Worm (Caenorhabditis elegans): ENCODE data around the gene atg-4.2.

Gene atg-4.2

ce11 chrIV:11695634-11696033 is 27.8 kb downstream of the atg-4.2 start:
- no peak for TF ChIP-seq ces-1 (GFP tag; optimal IDR thresholded peaks at IDR 0.05)
- TF ChIP-seq nhr-76 (tag; optimal IDR thresholded peaks at IDR 0.05): no peak
- no peak for TF ChIP-seq blmp-1 (tag; optimal IDR thresholded peaks at IDR 0.05)
- TF ChIP-seq nhr-2 (tag; optimal IDR thresholded peaks at IDR 0.05): no peak
- TF ChIP-seq mep-1 (tag; optimal IDR thresholded peaks at IDR 0.05): no peak

DNA sequence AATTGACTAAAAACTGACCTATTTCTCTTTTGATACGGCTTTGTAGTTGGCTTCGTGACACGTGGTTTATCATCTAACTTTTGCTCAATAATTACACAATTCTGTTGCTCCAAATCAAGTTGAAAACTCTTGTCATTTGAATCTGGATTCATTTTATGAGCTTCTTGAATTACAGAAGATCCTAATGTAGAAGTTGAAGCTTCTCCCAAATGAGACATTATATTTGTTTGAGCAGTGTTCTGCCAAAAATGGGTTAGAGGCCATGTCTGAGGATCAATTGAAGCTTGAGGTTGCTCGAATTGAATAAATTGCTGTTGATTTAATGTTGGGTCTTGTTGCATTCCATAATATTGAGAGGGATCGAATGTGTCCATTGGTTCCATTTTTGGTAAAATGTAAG is 29.7 kb downstream of the atg-4.2 start:
- TF ChIP-seq blmp-1 (tag; optimal IDR thresholded peaks at IDR 0.05) (peak; percentile 18), pha-4 (tag; optimal IDR thresholded peaks at IDR 0.05) (no peak)

DNA sequence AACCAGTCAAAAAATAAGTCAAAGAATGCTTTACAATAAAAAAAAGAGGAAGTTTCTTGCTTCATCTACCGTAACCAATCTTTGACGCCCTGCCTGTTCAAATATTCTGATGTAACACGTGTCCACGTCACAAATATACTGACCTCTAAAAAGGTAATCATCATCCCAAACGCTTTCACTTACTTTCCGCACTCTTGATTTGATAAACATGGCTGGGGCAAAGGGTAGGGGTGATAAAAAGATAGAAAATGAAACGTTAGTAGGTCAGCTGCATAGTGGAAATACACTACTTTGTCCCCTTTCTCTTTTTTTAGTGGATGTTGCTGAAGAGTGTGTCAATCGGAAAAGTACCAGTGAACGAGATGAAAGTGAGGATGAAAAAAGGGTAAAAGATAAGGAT is 32.3 kb downstream of the atg-4.2 start:
- TF ChIP-seq elt-3 (tag; optimal IDR thresholded peaks at IDR 0.05): no peak
- peak; percentile 83 for TF ChIP-seq blmp-1 (tag; optimal IDR thresholded peaks at IDR 0.05)

ce11 chrIV:11700752-11701151 is 32.9 kb downstream of the atg-4.2 start, which contains the start of gene dpy-20:
Gene dpy-20, minus strand, starts transcription at chrIV:11700852.
- TF ChIP-seq nhr-76 (tag; optimal IDR thresholded peaks at IDR 0.05) (no peak), zip-8 (tag; optimal IDR thresholded peaks at IDR 0.05) (no peak), lin-32 (GFP tag; optimal IDR thresholded peaks at IDR 0.05) (no peak), cnd-1 (tag; optimal IDR thresholded peaks at IDR 0.05) (no peak), lin-13 (tag; optimal IDR thresholded peaks at IDR 0.05) (no peak), mls-2 (tag; optimal IDR thresholded peaks at IDR 0.05) (no peak), elt-1 (tag; optimal IDR thresholded peaks at IDR 0.05; ENCODE audit: borderline replicate concordance, insufficient read depth) (no peak), pha-4 (tag; optimal IDR thresholded peaks at IDR 0.05) (no peak), ceh-39 (tag; optimal IDR thresholded peaks at IDR 0.05) (no peak), ham-2 (GFP tag; optimal IDR thresholded peaks at IDR 0.05) (no peak), elt-3 (tag; optimal IDR thresholded peaks at IDR 0.05) (no peak), snpc-4 (tag; optimal IDR thresholded peaks at IDR 0.05) (no peak)

- no peak for TF ChIP-seq drap-1 (GFP tag; optimal IDR thresholded peaks at IDR 0.05)
- TF ChIP-seq elt-3 (tag; optimal IDR thresholded peaks at IDR 0.05): no peak
- TF ChIP-seq ces-1 (GFP tag; optimal IDR thresholded peaks at IDR 0.05): no peak
- no peak for TF ChIP-seq lin-13 (tag; optimal IDR thresholded peaks at IDR 0.05)
- no peak for TF ChIP-seq elt-1 (tag; optimal IDR thresholded peaks at IDR 0.05; ENCODE audit: borderline replicate concordance, insufficient read depth)
- TF ChIP-seq snpc-4 (tag; optimal IDR thresholded peaks at IDR 0.05): no peak
- no peak for TF ChIP-seq blmp-1 (tag; optimal IDR thresholded peaks at IDR 0.05)
- no peak for TF ChIP-seq unc-62 (GFP tag; optimal IDR thresholded peaks at IDR 0.05)
- no peak for TF ChIP-seq pha-4 (tag; optimal IDR thresholded peaks at IDR 0.05)
- TF ChIP-seq unc-39 (tag; optimal IDR thresholded peaks at IDR 0.05): no peak
- TF ChIP-seq sptf-1 (tag; optimal IDR thresholded peaks at IDR 0.05): no peak
These were observed 34.1 kb downstream of the atg-4.2 start for ce11 chrIV:11701878-11702277.

- no peak for TF ChIP-seq drap-1 (GFP tag; optimal IDR thresholded peaks at IDR 0.05)
- no peak for TF ChIP-seq nhr-12 (tag; optimal IDR thresholded peaks at IDR 0.05)
- no peak for TF ChIP-seq elt-3 (tag; optimal IDR thresholded peaks at IDR 0.05)
- TF ChIP-seq sem-2 (GFP tag; optimal IDR thresholded peaks at IDR 0.05): no peak
- TF ChIP-seq flh-1 (GFP tag; optimal IDR thresholded peaks at IDR 0.05): no peak
- TF ChIP-seq zip-8 (tag; optimal IDR thresholded peaks at IDR 0.05): no peak
- no peak for TF ChIP-seq ceh-43 (GFP tag; optimal IDR thresholded peaks at IDR 0.05)
- no peak for TF ChIP-seq hlh-1 (tag; optimal IDR thresholded peaks at IDR 0.05)
- TF ChIP-seq cnd-1 (tag; optimal IDR thresholded peaks at IDR 0.05): no peak
- no peak for TF ChIP-seq nhr-76 (tag; optimal IDR thresholded peaks at IDR 0.05)
- TF ChIP-seq ceh-83 (GFP tag; optimal IDR thresholded peaks at IDR 0.05): no peak
- TF ChIP-seq snpc-4 (tag; optimal IDR thresholded peaks at IDR 0.05): no peak
- no peak for TF ChIP-seq sptf-1 (tag; optimal IDR thresholded peaks at IDR 0.05)
These were observed 36.0 kb downstream of the atg-4.2 start, which contains the start of the genes T22B3.3 and alg-3 for ce11 chrIV:11703685-11704296. Gene T22B3.3, minus strand, starts transcription at chrIV:11703785. Gene alg-3, plus strand, starts transcription at chrIV:11704246.

ce11 chrIV:11710331-11710730 is 42.5 kb downstream of the atg-4.2 start:
- TF ChIP-seq hlh-1 (tag; optimal IDR thresholded peaks at IDR 0.05) (peak; percentile 16), pha-4 (tag; optimal IDR thresholded peaks at IDR 0.05) (peak; percentile 31), unc-120 (tag; optimal IDR thresholded peaks at IDR 0.05; ENCODE audit: poor library complexity, severe bottlenecking) (peak; percentile 75), unc-62 (GFP tag; optimal IDR thresholded peaks at IDR 0.05) (peak; percentile 92), mab-5 (tag; optimal IDR thresholded peaks at IDR 0.05) (no peak)

Measured in whole organism, mixed stage, embryonic.